Worm (Caenorhabditis elegans): ENCODE measurements around the gene F40G12.10.
"Not testable (repeated sequence)": the region's sequence is repeated elsewhere in the genome, so short reads cannot be mapped to it uniquely, and the experiment has no call there.

Gene F40G12.10

DNA sequence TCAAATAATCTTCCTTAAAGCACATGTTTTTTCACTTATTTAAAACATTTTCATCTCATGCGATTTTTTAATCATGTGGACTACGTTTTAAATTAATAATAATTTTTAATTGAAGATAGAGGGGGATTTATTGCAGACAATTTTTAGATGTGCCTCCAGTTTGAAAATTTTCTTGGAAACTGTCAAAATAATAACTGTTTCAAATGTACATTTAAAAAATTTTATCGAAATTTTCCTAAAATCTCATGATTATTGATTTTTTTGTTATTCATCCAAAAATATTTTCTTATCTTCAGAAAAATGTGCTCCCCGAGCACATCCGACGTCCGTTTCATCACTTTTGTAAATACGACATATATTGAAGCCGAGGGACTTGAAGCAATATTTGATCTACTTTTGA lies 26.5 kb upstream of the F40G12.10 start, which contains the start of gene sre-8:
Gene sre-8, plus strand, starts transcription at position 301 of the 400 bp plus-strand sequence.
- TF ChIP-seq klf-2 (GFP tag; conservative IDR thresholded peaks at IDR 0.05) (no peak), med-1 (GFP tag; optimal IDR thresholded peaks at IDR 0.05; ENCODE audit: insufficient read depth) (no peak), T22C8.4 (GFP tag; IDR thresholded peaks at IDR 0.05) (no peak)

DNA sequence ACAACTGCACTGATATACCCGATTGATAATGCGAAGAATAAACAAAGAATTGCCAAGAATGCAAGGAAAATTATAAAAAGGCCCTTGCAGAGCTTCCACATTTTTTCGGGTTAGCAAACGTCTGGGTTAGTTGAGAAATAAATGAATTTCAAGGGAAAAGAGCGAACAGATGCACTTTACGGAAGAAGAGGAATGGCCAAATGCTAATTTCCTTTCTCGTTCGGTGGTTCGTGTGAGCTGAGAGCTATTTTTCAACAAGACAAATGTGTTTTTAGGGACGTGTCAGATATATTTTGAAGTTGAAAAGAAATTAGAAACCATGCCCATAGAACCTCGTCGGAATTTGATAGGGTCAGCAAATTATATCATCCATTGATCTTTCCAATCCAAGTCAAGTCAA lies 22.5 kb upstream of the F40G12.10 start, which contains the start of gene F40G12.2:
Gene F40G12.2, minus strand, starts transcription at position 101 of the 400 bp plus-strand sequence.
- TF ChIP-seq ref-1 (GFP tag; conservative IDR thresholded peaks at IDR 0.05) (no peak), cog-1 (tag; optimal IDR thresholded peaks at IDR 0.05) (no peak), ztf-29 (GFP tag; IDR thresholded peaks at IDR 0.05) (no peak), flt-1 (GFP tag; IDR thresholded peaks at IDR 0.05) (no peak), med-1 (GFP tag; optimal IDR thresholded peaks at IDR 0.05; ENCODE audit: insufficient read depth) (no peak), T22C8.4 (GFP tag; IDR thresholded peaks at IDR 0.05) (no peak), ztf-23 (GFP tag; IDR thresholded peaks at IDR 0.05) (no peak), klf-2 (GFP tag; conservative IDR thresholded peaks at IDR 0.05) (no peak), tab-1 (GFP tag; IDR thresholded peaks at IDR 0.05) (no peak)

DNA sequence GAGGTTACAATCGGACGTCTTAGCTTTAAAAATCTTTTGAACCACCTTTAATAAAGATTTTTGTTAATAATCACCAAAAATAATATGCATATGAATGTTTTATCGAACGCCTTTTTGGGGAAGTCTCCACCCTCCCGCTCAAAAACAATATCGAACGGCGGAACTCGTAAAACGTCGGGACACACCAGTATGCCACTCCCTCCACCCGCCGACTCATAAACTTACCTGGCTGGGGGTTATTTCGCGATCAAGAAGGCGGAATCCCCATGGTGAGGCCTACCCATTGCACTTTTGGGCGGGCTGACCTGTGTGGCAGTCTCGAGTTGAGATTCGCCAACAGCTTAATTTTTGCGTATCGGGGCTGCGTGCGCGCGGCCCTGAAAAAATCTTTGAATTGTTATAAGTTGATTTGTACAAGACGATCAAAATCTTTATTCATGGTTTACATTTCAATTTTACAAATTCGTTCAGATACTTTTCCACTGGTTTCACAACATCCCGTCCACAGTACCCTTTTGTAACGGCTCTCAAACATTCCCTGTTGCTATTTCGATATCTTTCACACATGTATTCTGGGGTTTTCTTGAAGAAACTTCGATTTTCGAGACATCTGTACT lies 15.9 kb upstream of the F40G12.10 start:
- TF ChIP-seq klf-2 (GFP tag; conservative IDR thresholded peaks at IDR 0.05), result no peak

DNA sequence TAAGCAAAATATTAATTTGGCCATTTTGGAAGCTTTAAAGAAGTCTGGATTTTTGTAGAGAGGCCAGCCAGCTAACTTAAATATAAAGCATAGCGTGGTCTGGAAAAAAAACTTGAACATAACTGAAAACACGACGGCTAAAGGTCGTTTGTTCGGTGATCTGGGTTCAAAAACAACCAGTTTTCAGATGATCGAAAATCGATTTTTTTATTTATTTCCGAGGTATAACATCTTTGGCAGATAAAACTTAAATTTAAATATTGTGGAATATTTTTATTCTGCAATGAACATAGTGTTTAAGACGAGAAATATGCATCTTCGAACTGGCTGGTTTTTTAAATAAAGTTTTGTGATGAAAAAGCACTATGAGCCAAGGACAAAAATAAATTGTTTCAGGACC lies 14.7 kb upstream of the F40G12.10 start, which contains the start of gene F40G12.4:
Gene F40G12.4, minus strand, starts transcription at position 101 of the 400 bp plus-strand sequence.
- TF ChIP-seq cog-1 (tag; optimal IDR thresholded peaks at IDR 0.05) (no peak), med-1 (GFP tag; optimal IDR thresholded peaks at IDR 0.05; ENCODE audit: insufficient read depth) (no peak), T22C8.4 (GFP tag; IDR thresholded peaks at IDR 0.05) (no peak), ztf-29 (GFP tag; IDR thresholded peaks at IDR 0.05) (no peak), klf-2 (GFP tag; conservative IDR thresholded peaks at IDR 0.05) (no peak), flt-1 (GFP tag; IDR thresholded peaks at IDR 0.05) (no peak), tab-1 (GFP tag; IDR thresholded peaks at IDR 0.05) (no peak), ztf-23 (GFP tag; IDR thresholded peaks at IDR 0.05) (no peak), ref-1 (GFP tag; conservative IDR thresholded peaks at IDR 0.05) (no peak)

DNA sequence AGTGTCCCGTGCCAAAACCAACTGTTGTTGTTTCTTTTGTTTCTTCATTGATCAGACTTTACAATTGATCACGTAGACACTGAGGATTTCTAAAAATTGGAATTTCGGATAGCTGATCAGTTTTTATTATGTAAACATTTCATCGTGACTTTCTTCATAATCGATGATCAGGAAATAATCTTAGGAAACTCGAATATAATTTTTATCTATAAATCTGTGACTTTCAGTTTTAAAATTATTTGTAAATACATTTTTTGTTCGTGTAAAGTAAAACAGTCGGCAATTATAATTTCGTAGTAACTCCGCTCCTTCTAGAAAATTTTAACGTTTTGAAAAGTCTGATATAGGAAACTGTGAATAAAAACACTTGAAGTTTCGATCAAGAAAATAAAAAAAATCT lies 12.6 kb upstream of the F40G12.10 start, which contains the start of gene F40G12.5:
Gene F40G12.5, minus strand, starts transcription at position 101 of the 400 bp plus-strand sequence.
- TF ChIP-seq T22C8.4 (GFP tag; IDR thresholded peaks at IDR 0.05), result no peak

DNA sequence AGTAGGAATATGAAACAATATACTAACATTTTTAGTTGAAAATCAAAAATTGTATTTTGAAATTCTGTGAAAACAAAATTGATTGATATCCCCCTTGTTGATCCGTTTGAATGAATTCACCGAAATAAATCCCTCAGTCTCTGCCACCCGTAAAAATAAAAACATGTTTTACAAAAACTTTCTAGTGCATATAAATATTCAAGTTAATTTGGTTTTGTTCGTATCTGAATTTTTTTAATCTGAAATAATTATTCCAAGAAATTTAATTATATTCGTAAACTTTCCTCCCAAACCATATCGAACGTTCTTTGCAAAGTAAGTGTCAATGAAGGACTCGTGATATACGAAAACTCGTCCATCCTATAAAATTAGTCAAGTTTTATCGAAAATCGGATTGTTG lies 10.3 kb upstream of the F40G12.10 start, which contains the start of gene F40G12.6:
Gene F40G12.6, minus strand, starts transcription at position 101 of the 400 bp plus-strand sequence.
- no peak for TF ChIP-seq T22C8.4 (GFP tag; IDR thresholded peaks at IDR 0.05)
- TF ChIP-seq ref-1 (GFP tag; conservative IDR thresholded peaks at IDR 0.05), result no peak
- no peak for TF ChIP-seq flt-1 (GFP tag; IDR thresholded peaks at IDR 0.05)
- no peak for TF ChIP-seq tab-1 (GFP tag; IDR thresholded peaks at IDR 0.05)
- TF ChIP-seq med-1 (GFP tag; optimal IDR thresholded peaks at IDR 0.05; ENCODE audit: insufficient read depth), result no peak
- no peak for TF ChIP-seq cog-1 (tag; optimal IDR thresholded peaks at IDR 0.05)
- no peak for TF ChIP-seq ztf-23 (GFP tag; IDR thresholded peaks at IDR 0.05)
- no peak for TF ChIP-seq klf-2 (GFP tag; conservative IDR thresholded peaks at IDR 0.05)
- no peak for TF ChIP-seq ztf-29 (GFP tag; IDR thresholded peaks at IDR 0.05)

DNA sequence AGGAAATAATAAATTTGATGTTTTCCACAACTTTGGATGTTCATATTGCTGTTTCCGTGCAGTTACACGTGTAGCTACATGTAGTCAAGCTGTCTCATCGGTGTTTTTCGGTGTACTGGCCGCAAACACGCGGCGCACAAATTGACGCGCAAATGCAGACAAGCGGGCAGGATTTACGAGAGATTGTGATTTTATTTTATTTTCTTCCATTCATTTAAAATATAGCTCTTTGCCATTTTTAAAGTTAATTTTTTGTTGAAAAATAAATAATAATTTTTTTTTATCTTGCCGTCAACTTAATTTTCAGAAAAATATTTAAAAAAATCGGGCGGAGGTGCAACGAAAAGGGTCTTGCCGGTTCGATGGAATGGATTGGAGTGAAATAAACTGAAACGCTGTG lies 9.1 kb upstream of the F40G12.10 start, which contains the start of gene F40G12.7:
Gene F40G12.7, plus strand, starts transcription at position 301 of the 400 bp plus-strand sequence.
- TF ChIP-seq ref-1 (GFP tag; conservative IDR thresholded peaks at IDR 0.05); klf-2 (GFP tag; conservative IDR thresholded peaks at IDR 0.05); ztf-23 (GFP tag; IDR thresholded peaks at IDR 0.05): not testable (repeated sequence)

DNA sequence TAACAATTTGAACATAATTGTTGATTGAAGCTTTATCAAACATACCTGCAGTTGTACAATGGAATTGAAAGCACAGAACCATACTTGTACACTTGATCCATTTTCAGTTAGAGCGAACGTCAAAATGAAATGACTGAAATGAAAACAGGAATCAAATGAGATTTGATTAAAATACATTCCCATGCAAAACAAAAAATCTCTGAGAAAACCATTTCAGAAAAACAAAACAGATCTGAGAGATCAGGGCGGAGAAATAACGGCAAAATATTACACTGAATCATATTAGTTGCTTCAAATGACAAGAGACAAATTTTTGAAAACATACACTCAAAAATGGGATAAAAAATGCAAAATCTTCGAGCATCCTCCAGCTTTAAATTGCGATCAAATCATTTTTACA lies 3.6 kb upstream of the F40G12.10 start, which contains the start of gene srt-33:
Gene srt-33, minus strand, starts transcription at position 101 of the 400 bp plus-strand sequence.
- TF ChIP-seq ztf-23 (GFP tag; IDR thresholded peaks at IDR 0.05), result no peak
- TF ChIP-seq flt-1 (GFP tag; IDR thresholded peaks at IDR 0.05), result no peak
- no peak for TF ChIP-seq ztf-29 (GFP tag; IDR thresholded peaks at IDR 0.05)
- TF ChIP-seq T22C8.4 (GFP tag; IDR thresholded peaks at IDR 0.05), result no peak
- no peak for TF ChIP-seq klf-2 (GFP tag; conservative IDR thresholded peaks at IDR 0.05)
- TF ChIP-seq med-1 (GFP tag; optimal IDR thresholded peaks at IDR 0.05; ENCODE audit: insufficient read depth), result no peak
- TF ChIP-seq cog-1 (tag; optimal IDR thresholded peaks at IDR 0.05), result no peak
- TF ChIP-seq tab-1 (GFP tag; IDR thresholded peaks at IDR 0.05), result no peak
- TF ChIP-seq ref-1 (GFP tag; conservative IDR thresholded peaks at IDR 0.05), result no peak

DNA sequence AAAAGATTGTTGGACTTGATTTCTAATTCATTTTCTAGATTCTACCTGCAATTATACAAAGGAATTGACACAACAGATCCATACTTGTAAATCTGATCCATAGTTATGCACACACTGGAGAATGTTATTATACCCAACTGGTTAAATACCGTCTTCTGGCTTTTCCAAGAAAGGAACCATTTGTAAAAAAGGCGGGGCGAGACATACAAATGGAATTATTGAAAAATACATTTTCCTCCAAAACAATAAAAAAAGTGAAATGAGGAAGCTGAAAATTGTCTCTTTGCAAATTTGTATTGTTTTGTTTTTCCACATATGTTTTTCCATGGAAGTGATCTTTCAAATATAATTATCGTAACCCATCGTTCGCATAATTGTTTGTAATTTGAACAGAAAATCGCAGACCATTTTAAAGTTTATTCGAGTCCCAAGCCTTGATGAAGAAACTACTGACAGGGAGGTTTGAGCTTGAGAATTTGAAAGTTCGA lies 1.1 kb upstream of the F40G12.10 start, which contains the start of the genes srt-74 and F40G12.9:
Gene srt-74, minus strand, starts transcription at position 101 of the 488 bp plus-strand sequence.
Gene F40G12.9, plus strand, starts transcription at position 438 of the 488 bp plus-strand sequence.
- TF ChIP-seq ztf-29 (GFP tag; IDR thresholded peaks at IDR 0.05), result no peak
- TF ChIP-seq ref-1 (GFP tag; conservative IDR thresholded peaks at IDR 0.05), result no peak
- no peak for TF ChIP-seq flt-1 (GFP tag; IDR thresholded peaks at IDR 0.05)
- TF ChIP-seq klf-2 (GFP tag; conservative IDR thresholded peaks at IDR 0.05), result no peak
- no peak for TF ChIP-seq med-1 (GFP tag; optimal IDR thresholded peaks at IDR 0.05; ENCODE audit: insufficient read depth)
- no peak for TF ChIP-seq ztf-23 (GFP tag; IDR thresholded peaks at IDR 0.05)
- TF ChIP-seq T22C8.4 (GFP tag; IDR thresholded peaks at IDR 0.05), result no peak
- no peak for TF ChIP-seq tab-1 (GFP tag; IDR thresholded peaks at IDR 0.05)
- no peak for TF ChIP-seq cog-1 (tag; optimal IDR thresholded peaks at IDR 0.05)

DNA sequence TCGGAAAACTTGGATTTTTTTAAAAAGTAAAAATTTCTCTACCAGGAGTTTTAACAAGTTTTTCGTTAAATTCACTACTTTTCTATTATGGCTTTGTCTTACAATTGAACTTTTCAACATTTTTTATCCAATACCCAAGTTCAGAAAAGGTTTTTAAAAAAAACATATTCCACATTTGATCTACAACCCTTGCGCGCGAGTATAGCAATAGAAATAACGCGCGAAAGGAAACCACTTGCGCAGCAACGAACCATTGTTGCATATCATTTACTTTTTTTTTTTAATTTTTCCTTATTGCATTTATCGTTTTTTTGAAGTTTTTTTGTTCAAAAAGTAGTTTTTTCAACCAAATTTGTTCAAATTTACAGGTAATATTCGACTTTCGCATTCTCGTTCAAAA lies 2.5 kb downstream of the F40G12.10 start, which contains the start of gene F40G12.11:
Gene F40G12.11, plus strand, starts transcription at position 369 of the 400 bp plus-strand sequence.
- TF ChIP-seq med-1 (GFP tag; optimal IDR thresholded peaks at IDR 0.05; ENCODE audit: insufficient read depth) (no peak), cog-1 (tag; optimal IDR thresholded peaks at IDR 0.05) (no peak), ztf-29 (GFP tag; IDR thresholded peaks at IDR 0.05) (no peak), ztf-23 (GFP tag; IDR thresholded peaks at IDR 0.05) (no peak), klf-2 (GFP tag; conservative IDR thresholded peaks at IDR 0.05) (no peak), tab-1 (GFP tag; IDR thresholded peaks at IDR 0.05) (no peak), ref-1 (GFP tag; conservative IDR thresholded peaks at IDR 0.05) (no peak), T22C8.4 (GFP tag; IDR thresholded peaks at IDR 0.05) (no peak)

Measured in whole organism, midembryonic.